Fruit fly (Drosophila melanogaster): ENCODE measurements around the gene CG12231.

The CG12231 gene

dm6 chrX:19496808-19497259 is 34.7 kb downstream of the CG12231 start (continued):
- TF ChIP-seq CkIIα-i1 (GFP tag; IDR thresholded peaks at IDR 0.05): no peak
- TF ChIP-seq CG12104 (GFP tag; optimal IDR thresholded peaks at IDR 0.05): no peak
- peak; percentile 42 for TF ChIP-seq CG3847 (GFP tag; IDR thresholded peaks at IDR 0.05)
- peak; percentile 12 for TF ChIP-seq Dad (GFP tag; optimal IDR thresholded peaks at IDR 0.05)
- TF ChIP-seq CG16779 (GFP tag; IDR thresholded peaks at IDR 0.05): no peak
- no peak for TF ChIP-seq CG11560 (tag; IDR thresholded peaks at IDR 0.05)
- no peak for TF ChIP-seq Hand (GFP tag; optimal IDR thresholded peaks at IDR 0.05)
- TF ChIP-seq Drgx (GFP tag; IDR thresholded peaks at IDR 0.05): peak; percentile 10; the same call in 1 of the 2 replicates
- no peak for TF ChIP-seq croc (GFP tag; conservative IDR thresholded peaks at IDR 0.05)
- peak; percentile 8 for TF ChIP-seq nom (GFP tag; optimal IDR thresholded peaks at IDR 0.05)
- no peak for TF ChIP-seq cwo (GFP tag; optimal IDR thresholded peaks at IDR 0.05)
- no peak for TF ChIP-seq CG7556 (GFP tag; optimal IDR thresholded peaks at IDR 0.05)
- no peak for TF ChIP-seq CG4424 (GFP tag; optimal IDR thresholded peaks at IDR 0.05)
- no peak for TF ChIP-seq odd (GFP tag; optimal IDR thresholded peaks at IDR 0.05)
- TF ChIP-seq dati (GFP tag; IDR thresholded peaks at IDR 0.05): no peak
- no peak for TF ChIP-seq NfI (GFP tag; optimal IDR thresholded peaks at IDR 0.05)
- TF ChIP-seq chm (GFP tag; IDR thresholded peaks at IDR 0.05): 0 out of 2 replicates have a peak, but pooled peaks have one; percentile 29
- no peak for TF ChIP-seq dmrt11E (tag; optimal IDR thresholded peaks at IDR 0.05)
- TF ChIP-seq lmd (GFP tag; IDR thresholded peaks at IDR 0.05): no peak
- no peak for TF ChIP-seq CG33557 (GFP tag; optimal IDR thresholded peaks at IDR 0.05)
- no peak for TF ChIP-seq sim (GFP tag; IDR thresholded peaks at IDR 0.05)
- no peak for TF ChIP-seq lola (GFP tag; optimal IDR thresholded peaks at IDR 0.05)
- TF ChIP-seq sens-2 (GFP tag; IDR thresholded peaks at IDR 0.05): no peak
- no peak for TF ChIP-seq tll (GFP tag; optimal IDR thresholded peaks at IDR 0.05)
- TF ChIP-seq Antp (GFP tag; optimal IDR thresholded peaks at IDR 0.05): no peak
- TF ChIP-seq Jarid2 (GFP tag; optimal IDR thresholded peaks at IDR 0.05): no peak
- TF ChIP-seq Pdp1 (GFP tag; optimal IDR thresholded peaks at IDR 0.05): peak in 1 of 2 experiments; percentile 69
- TF ChIP-seq psq (GFP tag; optimal IDR thresholded peaks at IDR 0.05): peak; percentile 80
- TF ChIP-seq tgo (GFP tag; IDR thresholded peaks at IDR 0.05): no peak
- TF ChIP-seq CG7987 (GFP tag; optimal IDR thresholded peaks at IDR 0.05): peak; percentile 21
- no peak for TF ChIP-seq CG15073 (GFP tag; optimal IDR thresholded peaks at IDR 0.05)
- 0 out of 3 replicates have a peak, but pooled peaks have one; percentile 32 for TF ChIP-seq CG14860 (GFP tag; IDR thresholded peaks at IDR 0.05; ENCODE audit: partially characterized antibody)
- TF ChIP-seq salm (tag; optimal IDR thresholded peaks at IDR 0.05): no peak
- TF ChIP-seq CG1602 (GFP tag; optimal IDR thresholded peaks at IDR 0.05): no peak
- TF ChIP-seq CG10321 (GFP tag; IDR thresholded peaks at IDR 0.05): no peak
- no peak for TF ChIP-seq H2.0 (GFP tag; IDR thresholded peaks at IDR 0.05)
- no peak for TF ChIP-seq CG17802 (tag; optimal IDR thresholded peaks at IDR 0.05)
- TF ChIP-seq CG13287 (GFP tag; IDR thresholded peaks at IDR 0.05; ENCODE audit: partially characterized antibody): peak; percentile 86
- TF ChIP-seq CG6765 (GFP tag; optimal IDR thresholded peaks at IDR 0.05): no peak
- TF ChIP-seq tx (GFP tag; optimal IDR thresholded peaks at IDR 0.05): no peak
- TF ChIP-seq CG2120 (GFP tag; optimal IDR thresholded peaks at IDR 0.05): peak; percentile 10
- no peak for TF ChIP-seq CG2202 (tag; optimal IDR thresholded peaks at IDR 0.05)
- no peak for TF ChIP-seq CG13775 (GFP tag; optimal IDR thresholded peaks at IDR 0.05)
- TF ChIP-seq CG30403 (GFP tag; optimal IDR thresholded peaks at IDR 0.05): no peak
- TF ChIP-seq CG12769 (tag; optimal IDR thresholded peaks at IDR 0.05): peak; percentile 61
- TF ChIP-seq Ets97D (GFP tag; optimal IDR thresholded peaks at IDR 0.05): peak; percentile 71
